Worm (Caenorhabditis elegans) whole organism, L4 larva: ENCODE results near the gene T07E3.4.

Source experiments
- F44E2.7 ChIP-seq: fragments of 200-800 bp; sonication (Bioruptor generic); IDR thresholded peaks from 2 replicates; pipeline ENCODE4 v2.1.2; 2022; ENCODE audit warnings: missing genetic modification characterization, missing compliant biosample characterization
- Y48G9A.11 ChIP-seq: fragments of 200-800 bp; sonication (Bioruptor generic); IDR thresholded peaks from 2 replicates; pipeline ENCODE4 v1.3.6; 2022; ENCODE audit warnings: missing genetic modification reagents, missing genetic modification characterization, missing compliant biosample characterization
- Y75B8A.6 ChIP-seq: fragments of 200-800 bp; sonication (Bioruptor generic); IDR thresholded peaks from 2 replicates; pipeline ENCODE4 v1.3.6; 2022; ENCODE audit warnings: missing genetic modification reagents, missing genetic modification characterization, missing compliant biosample characterization
- aly-2 ChIP-seq: sonication (generic microtip); optimal IDR thresholded peaks from 2 replicates; lab custom pipeline; 2018; ENCODE audit warnings: missing biosample characterization, missing genetic modification characterization
- ama-1 ChIP-seq: fragments of 150-350 bp; optimal IDR thresholded peaks from 2 replicates; lab custom pipeline; 2014; ENCODE audit warnings: inconsistent platforms, mixed read lengths
- arid-1 ChIP-seq: fragments of 200-800 bp; sonication (Bioruptor generic); conservative IDR thresholded peaks from 2 replicates; pipeline ENCODE4 v1.3.6; 2022; ENCODE audit warnings: missing genetic modification reagents, missing genetic modification characterization, missing compliant biosample characterization
- ceh-20 ChIP-seq: fragments of 200-800 bp; sonication (Bioruptor generic); IDR thresholded peaks from 2 replicates; pipeline ENCODE4 v1.3.6; 2022; ENCODE audit warnings: missing genetic modification reagents, missing genetic modification characterization, missing compliant biosample characterization
- ceh-32 ChIP-seq: sonication (generic microtip); optimal IDR thresholded peaks from 2 replicates; lab custom pipeline; 2016; ENCODE audit warnings: mild to moderate bottlenecking, missing genetic modification characterization, missing compliant biosample characterization; ENCODE audit not compliant: poor library complexity
- ceh-82 ChIP-seq: sonication (generic microtip); optimal IDR thresholded peaks from 2 replicates; lab custom pipeline; 2017; ENCODE audit warnings: missing biosample characterization, missing genetic modification characterization
- ces-1 ChIP-seq: fragments of 150-350 bp; sonication (generic microtip); optimal IDR thresholded peaks from 4 replicates; lab custom pipeline; 2014; ENCODE audit warnings: missing biosample characterization, missing genetic modification reagents, missing genetic modification characterization
- ctbp-1 ChIP-seq: fragments of 200-800 bp; sonication (Bioruptor generic); IDR thresholded peaks from 2 replicates; pipeline ENCODE4 v1.3.6; 2022; ENCODE audit warnings: missing genetic modification reagents, missing genetic modification characterization, missing compliant biosample characterization
- daf-12 ChIP-seq: fragments of 150-350 bp; optimal IDR thresholded peaks from 2 replicates; lab custom pipeline; 2014; ENCODE audit warnings: missing biosample characterization, missing genetic modification reagents, missing genetic modification characterization
- daf-8 ChIP-seq: fragments of 200-800 bp; sonication (Bioruptor generic); IDR thresholded peaks from 2 replicates; pipeline ENCODE4 v1.3.6; 2022; ENCODE audit warnings: missing genetic modification characterization, missing compliant biosample characterization
- dmd-8 ChIP-seq: fragments of 200-800 bp; sonication (Bioruptor generic); IDR thresholded peaks from 2 replicates; pipeline ENCODE4 v1.3.6; 2022; ENCODE audit warnings: missing genetic modification characterization, missing compliant biosample characterization
- dve-1 ChIP-seq: sonication (generic microtip); optimal IDR thresholded peaks from 2 replicates; lab custom pipeline; 2017; ENCODE audit warnings: antibody characterized with exemption, mild to moderate bottlenecking, missing genetic modification characterization, missing compliant biosample characterization; ENCODE audit not compliant: insufficient read depth
- egl-27 ChIP-seq: sonication (generic microtip); optimal IDR thresholded peaks from 3 replicates; lab custom pipeline; 2017; ENCODE audit warnings: missing biosample characterization, missing genetic modification reagents, missing genetic modification characterization
- fkh-10 ChIP-seq: fragments of 150-350 bp; optimal IDR thresholded peaks from 2 replicates; lab custom pipeline; 2014; ENCODE audit warnings: missing biosample characterization, missing genetic modification reagents, missing genetic modification characterization
- hlh-11 ChIP-seq: fragments of 200-800 bp; sonication (Bioruptor generic); optimal IDR thresholded peaks from 2 replicates; lab custom pipeline; 2018; ENCODE audit warnings: mild to moderate bottlenecking, missing genetic modification characterization, missing compliant biosample characterization
- hmg-1.1 ChIP-seq: fragments of 200-800 bp; sonication (Bioruptor generic); IDR thresholded peaks from 2 replicates; pipeline ENCODE4 v1.3.6; 2022; ENCODE audit warnings: missing genetic modification reagents, missing genetic modification characterization, missing compliant biosample characterization
- jun-1 ChIP-seq: fragments of 150-350 bp; optimal IDR thresholded peaks from 2 replicates; lab custom pipeline; 2014; ENCODE audit warnings: missing biosample characterization, missing genetic modification reagents, missing genetic modification characterization
- lin-1 ChIP-seq: fragments of 200-800 bp; sonication (Bioruptor generic); IDR thresholded peaks from 2 replicates; pipeline ENCODE4 v1.3.6; 2022; ENCODE audit warnings: missing genetic modification reagents, missing genetic modification characterization, missing compliant biosample characterization
- lin-15B ChIP-seq: fragments of 150-350 bp; sonication (generic microtip); optimal IDR thresholded peaks from 3 replicates; lab custom pipeline; 2014; ENCODE audit warnings: missing biosample characterization, missing genetic modification characterization
- lin-29 ChIP-seq: fragments of 200-800 bp; sonication (Bioruptor generic); IDR thresholded peaks from 2 replicates; pipeline ENCODE4 v1.3.6; 2022; ENCODE audit warnings: missing genetic modification reagents, missing genetic modification characterization, missing compliant biosample characterization
- lsy-2 ChIP-seq, 2 experiments: fragments of 150-350 bp in 1 of 2; sonication (generic microtip) in 1 of 2; optimal IDR thresholded peaks; 2 replicates each; lab custom pipeline; 2014 to 2017; ENCODE audit warnings: missing biosample characterization in 2 of 2, missing genetic modification characterization in 2 of 2
- madf-5 ChIP-seq, 2 experiments: fragments of 200-800 bp; sonication (Bioruptor generic); IDR thresholded peaks; 2 replicates each; pipeline ENCODE4 v1.3.6; 2022; ENCODE audit warnings: missing compliant biosample characterization in 2 of 2, missing genetic modification characterization in 2 of 2
- mdl-1 ChIP-seq, 2 experiments: fragments of 150-350 bp in 1 of 2; sonication (generic microtip) in 1 of 2; optimal IDR thresholded peaks; 2 replicates each; lab custom pipeline; 2014 to 2017; ENCODE audit warnings: missing biosample characterization in 2 of 2, missing genetic modification characterization in 2 of 2
- mdt-29 ChIP-seq: fragments of 200-800 bp; sonication (Bioruptor generic); IDR thresholded peaks from 2 replicates; pipeline ENCODE4 v1.3.6; 2022; ENCODE audit warnings: missing genetic modification reagents, missing genetic modification characterization, missing compliant biosample characterization
- mes-2 ChIP-seq: sonication (generic microtip); optimal IDR thresholded peaks from 2 replicates; lab custom pipeline; 2016; ENCODE audit warnings: missing genotype, mild to moderate bottlenecking, missing genetic modification characterization, missing compliant biosample characterization; ENCODE audit not compliant: poor library complexity, severe bottlenecking
- mxl-2 ChIP-seq: fragments of 200-800 bp; sonication (Bioruptor generic); conservative IDR thresholded peaks from 2 replicates; pipeline ENCODE4 v1.3.6; 2022; ENCODE audit warnings: missing genetic modification reagents, missing genetic modification characterization, missing compliant biosample characterization
- nhr-10 ChIP-seq: fragments of 150-350 bp; optimal IDR thresholded peaks from 2 replicates; lab custom pipeline; 2014; ENCODE audit warnings: missing biosample characterization, missing genetic modification characterization
- nhr-111 ChIP-seq: fragments of 200-800 bp; sonication (Bioruptor generic); optimal IDR thresholded peaks from 2 replicates; lab custom pipeline; 2018; ENCODE audit warnings: mild to moderate bottlenecking, missing genetic modification characterization, missing compliant biosample characterization
- nhr-28 ChIP-seq: fragments of 150-350 bp; optimal IDR thresholded peaks from 2 replicates; lab custom pipeline; 2014; ENCODE audit warnings: missing biosample characterization, missing genetic modification characterization
- nhr-41 ChIP-seq: fragments of 200-800 bp; sonication (Bioruptor generic); IDR thresholded peaks from 2 replicates; pipeline ENCODE4 v1.3.6; 2022; ENCODE audit warnings: missing genetic modification reagents, missing genetic modification characterization, missing compliant biosample characterization
- nhr-42 ChIP-seq: fragments of 200-800 bp; sonication (Bioruptor generic); IDR thresholded peaks from 2 replicates; pipeline ENCODE4 v1.3.6; 2022; ENCODE audit warnings: missing genetic modification characterization, missing compliant biosample characterization
- nhr-76 ChIP-seq: fragments of 150-350 bp; optimal IDR thresholded peaks from 2 replicates; lab custom pipeline; 2014; ENCODE audit warnings: missing biosample characterization, missing genetic modification characterization
- nhr-77 ChIP-seq: fragments of 150-350 bp; optimal IDR thresholded peaks from 2 replicates; lab custom pipeline; 2014; ENCODE audit warnings: missing biosample characterization, missing genetic modification characterization
- php-3 ChIP-seq: fragments of 200-800 bp; sonication (Bioruptor generic); IDR thresholded peaks from 2 replicates; pipeline ENCODE4 v1.3.6; 2022; ENCODE audit warnings: missing genetic modification reagents, missing genetic modification characterization, missing compliant biosample characterization
- pqm-1 ChIP-seq: sonication (generic microtip); optimal IDR thresholded peaks from 2 replicates; lab custom pipeline; 2017; ENCODE audit warnings: missing biosample characterization, missing genetic modification characterization
- rbr-2 ChIP-seq: sonication (generic microtip); optimal IDR thresholded peaks from 2 replicates; lab custom pipeline; 2016; ENCODE audit warnings: missing genotype, missing genetic modification characterization, missing compliant biosample characterization
- set-16 ChIP-seq: fragments of 200-800 bp; sonication (Bioruptor generic); IDR thresholded peaks from 2 replicates; pipeline ENCODE4 v1.3.6; 2022; ENCODE audit warnings: missing genetic modification reagents, missing genetic modification characterization, missing compliant biosample characterization
- snpc-1.2 ChIP-seq: fragments of 200-800 bp; sonication (Bioruptor generic); IDR thresholded peaks from 2 replicates; pipeline ENCODE4 v1.3.6; 2022; ENCODE audit warnings: missing genetic modification reagents, missing genetic modification characterization, missing compliant biosample characterization
- snpc-4 ChIP-seq: fragments of 150-350 bp; optimal IDR thresholded peaks from 2 replicates; lab custom pipeline; 2014; ENCODE audit warnings: missing biosample characterization, missing genetic modification characterization
- tag-97 ChIP-seq: fragments of 200-800 bp; sonication (Bioruptor generic); IDR thresholded peaks from 2 replicates; pipeline ENCODE4 v1.3.6; 2022; ENCODE audit warnings: missing genetic modification characterization, missing compliant biosample characterization
- tra-1 ChIP-seq: fragments of 200-800 bp; sonication (Bioruptor generic); IDR thresholded peaks from 2 replicates; pipeline ENCODE4 v1.3.6; 2022; ENCODE audit warnings: missing genetic modification reagents, missing genetic modification characterization, missing compliant biosample characterization
- unc-39 ChIP-seq: sonication (generic microtip); optimal IDR thresholded peaks from 2 replicates; lab custom pipeline; 2017; ENCODE audit warnings: missing biosample characterization, missing genetic modification characterization
- vab-7 ChIP-seq: fragments of 200-800 bp; sonication (Bioruptor generic); IDR thresholded peaks from 2 replicates; pipeline ENCODE4 v1.3.6; 2022; ENCODE audit warnings: missing genetic modification reagents, missing genetic modification characterization, missing compliant biosample characterization
- zag-1 ChIP-seq: fragments of 150-350 bp; optimal IDR thresholded peaks from 2 replicates; lab custom pipeline; 2014; ENCODE audit warnings: missing biosample characterization, missing genetic modification characterization
- zfp-2 ChIP-seq: sonication (generic microtip); optimal IDR thresholded peaks from 2 replicates; lab custom pipeline; 2016; ENCODE audit warnings: mild to moderate bottlenecking, missing genetic modification characterization, missing compliant biosample characterization
- zfp-3 ChIP-seq: fragments of 200-800 bp; sonication (Bioruptor generic); conservative IDR thresholded peaks from 2 replicates; pipeline ENCODE4 v1.3.6; 2022; ENCODE audit warnings: missing genetic modification reagents, missing genetic modification characterization, missing compliant biosample characterization
- zip-11 ChIP-seq: fragments of 200-800 bp; sonication (Bioruptor generic); IDR thresholded peaks from 2 replicates; pipeline ENCODE4 v1.3.6; 2022; ENCODE audit warnings: missing genetic modification characterization, missing compliant biosample characterization
- zip-2 ChIP-seq: fragments of 150-350 bp; optimal IDR thresholded peaks from 2 replicates; lab custom pipeline; 2014; ENCODE audit warnings: missing biosample characterization, missing genetic modification characterization

T07E3.4 gene

ce11 chrIII:6898518-6898917 is 704 bp downstream of the T07E3.4 start (continued):
- TF ChIP-seq snpc-4 (tag; lab: Kevin White, UChicago) = no peak
- TF ChIP-seq jun-1 (tag; lab: Kevin White, UChicago) = no peak
- TF ChIP-seq php-3 = 0 out of 2 replicates have a peak, but pooled peaks have one; percentile 38
- TF ChIP-seq egl-27 (tag; lab: Kevin White, UChicago) = no peak
- no peak for TF ChIP-seq zip-2 (tag; lab: Kevin White, UChicago)
- no peak for TF ChIP-seq aly-2 (tag; lab: Kevin White, UChicago)
- no peak for TF ChIP-seq set-16 (GFP tag; lab: Robert Waterston, UW)
- no peak for TF ChIP-seq mes-2
- no peak for TF ChIP-seq Y48G9A.11 (GFP tag; lab: Robert Waterston, UW)
- 0 out of 2 replicates have a peak, but pooled peaks have one; percentile 30 for TF ChIP-seq tra-1 (GFP tag; lab: Robert Waterston, UW)
- TF ChIP-seq Y75B8A.6 (GFP tag; lab: Robert Waterston, UW) = no peak
- TF ChIP-seq lin-1 (GFP tag; lab: Robert Waterston, UW) = 0 out of 2 replicates have a peak, but pooled peaks have one; percentile 31
- no peak for TF ChIP-seq snpc-1.2 (GFP tag; lab: Robert Waterston, UW)
- peak; percentile 61 for TF ChIP-seq dve-1 (tag; lab: Kevin White, UChicago)
- no peak for TF ChIP-seq nhr-42 (GFP tag; lab: Robert Waterston, UW)
- no peak for TF ChIP-seq pqm-1

- TF ChIP-seq daf-8 = no peak
- no peak for TF ChIP-seq zfp-2 (tag; lab: Kevin White, UChicago)
- no peak for TF ChIP-seq dmd-8 (GFP tag; lab: Robert Waterston, UW)
- no peak for TF ChIP-seq unc-39 (tag; lab: Kevin White, UChicago)
- no peak for TF ChIP-seq nhr-111 (GFP tag; lab: Kevin White, UChicago)
- no peak for TF ChIP-seq nhr-10 (tag; lab: Kevin White, UChicago)
- TF ChIP-seq lin-29 = no peak
- TF ChIP-seq hlh-11 (tag; lab: Kevin White, UChicago) = no peak
- TF ChIP-seq ceh-32 (tag; lab: Kevin White, UChicago) = no peak
- TF ChIP-seq nhr-77 = no peak
- TF ChIP-seq nhr-28 (tag; lab: Kevin White, UChicago) = no peak
- TF ChIP-seq hmg-1.1 (GFP tag; lab: Robert Waterston, UW) = no peak
- TF ChIP-seq ceh-82 (tag; lab: Kevin White, UChicago) = no peak
- TF ChIP-seq vab-7 (GFP tag; lab: Robert Waterston, UW) = no peak
- TF ChIP-seq daf-12 (tag; lab: Kevin White, UChicago) = no peak
- no peak for TF ChIP-seq mxl-2 (GFP tag; lab: Robert Waterston, UW)
- TF ChIP-seq zip-2 (tag; lab: Kevin White, UChicago) = peak; percentile 22
- no peak for TF ChIP-seq nhr-41 (GFP tag; lab: Robert Waterston, UW)
- TF ChIP-seq lin-15B (tag; lab: Kevin White, UChicago) = no peak
- TF ChIP-seq egl-27 (tag; lab: Kevin White, UChicago) = no peak
- TF ChIP-seq ama-1 (lab: Kevin White, UChicago) = no peak
- TF ChIP-seq mdt-29 (GFP tag; lab: Robert Waterston, UW) = no peak
- TF ChIP-seq ceh-20 (GFP tag; lab: Robert Waterston, UW) = no peak
- TF ChIP-seq tag-97 (GFP tag; lab: Robert Waterston, UW) = no peak
- 0 out of 2 replicates have a peak, but pooled peaks have one; percentile 29 for TF ChIP-seq zfp-3
- peak; percentile 55; the same call in 1 of the 2 replicates for TF ChIP-seq arid-1 (GFP tag; lab: Robert Waterston, UW)
- no peak for TF ChIP-seq F44E2.7 (GFP tag; lab: Robert Waterston, UW)
- no peak for TF ChIP-seq tra-1 (GFP tag; lab: Robert Waterston, UW)
- no peak for TF ChIP-seq fkh-10 (GFP tag; lab: Kevin White, UChicago)
- no peak for TF ChIP-seq mes-2
- no peak for TF ChIP-seq lsy-2 (tag; optimal IDR thresholded peaks at IDR 0.05; lab: Kevin White, UChicago)
- TF ChIP-seq madf-5 (GFP tag; IDR thresholded peaks at IDR 0.05; lab: Robert Waterston, UW) = no peak
- no peak for TF ChIP-seq zag-1 (tag; lab: Kevin White, UChicago)
- no peak for TF ChIP-seq nhr-76 (tag; lab: Kevin White, UChicago)
- TF ChIP-seq mdl-1 (tag; optimal IDR thresholded peaks at IDR 0.05; lab: Kevin White, UChicago) = no peak
- no peak for TF ChIP-seq zip-11 (GFP tag; lab: Robert Waterston, UW)
- no peak for TF ChIP-seq jun-1 (tag; lab: Kevin White, UChicago)
- TF ChIP-seq ces-1 (GFP tag; lab: Kevin White, UChicago) = no peak
- TF ChIP-seq ctbp-1 = no peak
- TF ChIP-seq rbr-2 (tag; lab: Kevin White, UChicago) = no peak
Observed at ce11 chrIII:6900609-6901008, 2.8 kb downstream of the T07E3.4 start.
